Worm (Caenorhabditis elegans): Measurements from ENCODE around the gene ttbk-7.

DNA sequence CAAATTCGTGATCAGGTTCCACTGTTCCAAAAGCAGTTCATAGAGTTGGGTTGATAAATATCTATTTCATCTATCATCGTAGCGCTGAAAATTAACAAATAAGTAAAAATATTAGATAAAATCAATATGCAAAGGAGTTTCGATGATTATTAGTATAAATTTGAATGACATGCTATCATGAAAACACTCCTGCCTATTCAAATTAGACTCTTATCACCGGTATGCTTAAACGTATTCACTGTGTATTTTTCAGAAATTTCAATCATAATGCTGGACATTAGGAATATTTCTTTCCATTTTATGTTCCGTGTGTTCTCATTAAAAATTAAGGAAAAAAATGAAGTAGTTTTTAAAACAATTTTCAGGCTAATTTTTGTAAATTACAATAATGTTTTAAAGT is 50.4 kb downstream of the ttbk-7 start, which contains the start of gene C44H9.6:
- TF ChIP-seq him-1 (tag; optimal IDR thresholded peaks at IDR 0.05) (no peak), W03F9.2 (tag; optimal IDR thresholded peaks at IDR 0.05) (no peak), dao-5 (tag; optimal IDR thresholded peaks at IDR 0.05) (no peak)
